Fruit fly (Drosophila melanogaster) whole organism, prepupa: ENCODE measurements around the gene hth.

Source experiments
- Sox14 ChIP-seq: fragments of 200-800 bp; sonication (Bioruptor generic); optimal IDR thresholded peaks from 3 replicates; lab custom pipeline; 2016; ENCODE audit warnings: missing biosample characterization, missing genetic modification characterization
- fkh ChIP-seq: fragments of 200-800 bp; sonication (Bioruptor generic); optimal IDR thresholded peaks from 3 replicates; lab custom pipeline; 2017; ENCODE audit warnings: missing biosample characterization, mild to moderate bottlenecking, missing genetic modification characterization, moderate library complexity

DNA sequence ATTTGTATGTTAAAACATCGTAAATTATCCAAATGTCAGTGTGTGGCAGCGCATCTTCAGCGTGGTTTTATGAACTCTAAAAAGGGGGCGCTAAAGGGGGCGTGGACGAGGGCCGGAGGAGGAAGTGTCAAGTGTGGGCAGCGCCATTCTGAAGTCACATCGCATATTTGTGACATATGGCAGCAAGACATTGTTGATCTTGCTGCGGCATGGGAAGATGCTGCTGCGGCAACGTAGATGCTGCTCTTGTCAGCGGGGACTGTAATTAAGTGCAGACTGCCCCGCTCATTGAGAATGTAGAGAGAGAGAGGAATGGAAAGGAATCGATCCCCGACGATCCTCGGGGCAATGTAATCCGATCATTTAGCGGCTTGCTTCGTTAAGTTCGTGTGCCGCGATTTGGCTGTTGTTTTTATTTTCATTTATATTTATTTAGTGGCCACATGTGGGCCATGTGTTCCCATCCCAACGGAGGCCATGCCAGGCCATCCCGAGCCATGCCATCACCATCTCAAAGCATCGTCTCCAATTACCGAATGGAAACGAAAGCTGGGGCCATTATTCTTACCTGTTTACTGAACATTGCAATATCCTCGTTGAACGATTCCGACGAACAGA, 37.0 kb downstream of the hth start:
- TF ChIP-seq Sox14: no peak
- no peak for TF ChIP-seq fkh (GFP tag; lab: Kevin White, UChicago)
